Worm (Caenorhabditis elegans) whole organism, mixed stage, embryonic: ENCODE measurements around the gene sdz-37.

ENCODE experiments used
- bed-3 ChIP-seq: fragments of 200-800 bp; sonication (Bioruptor generic); optimal IDR thresholded peaks from 3 replicates; lab custom pipeline; 2018; ENCODE audit warnings: mild to moderate bottlenecking, missing genetic modification characterization, moderate library complexity, missing compliant biosample characterization
- blmp-1 ChIP-seq: fragments of 150-350 bp; optimal IDR thresholded peaks from 2 replicates; lab custom pipeline; 2014; ENCODE audit warnings: missing biosample characterization, missing genetic modification characterization
- ceh-39 ChIP-seq: fragments of 150-350 bp; optimal IDR thresholded peaks from 2 replicates; lab custom pipeline; 2014; ENCODE audit warnings: missing biosample characterization, missing genetic modification characterization
- ceh-43 ChIP-seq: fragments of 200-800 bp; sonication (Bioruptor generic); optimal IDR thresholded peaks from 2 replicates; lab custom pipeline; 2018; ENCODE audit warnings: mild to moderate bottlenecking, missing genetic modification characterization, moderate library complexity, missing compliant biosample characterization
- ceh-83 ChIP-seq: fragments of 200-800 bp; sonication (Bioruptor generic); optimal IDR thresholded peaks from 2 replicates; lab custom pipeline; 2018; ENCODE audit warnings: mild to moderate bottlenecking, missing genetic modification characterization, missing compliant biosample characterization
- ces-1 ChIP-seq: fragments of 150-350 bp; optimal IDR thresholded peaks from 2 replicates; lab custom pipeline; 2014; ENCODE audit warnings: missing biosample characterization, missing genetic modification reagents, missing genetic modification characterization
- cnd-1 ChIP-seq: fragments of 200-800 bp; sonication (Bioruptor generic); optimal IDR thresholded peaks from 2 replicates; lab custom pipeline; 2018; ENCODE audit warnings: mild to moderate bottlenecking, missing genetic modification characterization, missing compliant biosample characterization
- drap-1 ChIP-seq: fragments of 200-800 bp; sonication (Bioruptor generic); optimal IDR thresholded peaks from 3 replicates; lab custom pipeline; 2018; ENCODE audit warnings: mild to moderate bottlenecking, missing genetic modification characterization, missing compliant biosample characterization
- elt-1 ChIP-seq: sonication (generic microtip); optimal IDR thresholded peaks from 2 replicates; lab custom pipeline; 2017; ENCODE audit warnings: missing genetic modification characterization, mild to moderate bottlenecking, missing compliant biosample characterization, antibody characterized with exemption, moderate library complexity, borderline replicate concordance; ENCODE audit not compliant: insufficient read depth
- elt-3 ChIP-seq: fragments of 150-350 bp; optimal IDR thresholded peaks from 2 replicates; lab custom pipeline; 2014; ENCODE audit warnings: missing biosample characterization, missing genetic modification characterization
- flh-1 ChIP-seq: fragments of 200-800 bp; sonication (Bioruptor generic); optimal IDR thresholded peaks from 2 replicates; lab custom pipeline; 2018; ENCODE audit warnings: mild to moderate bottlenecking, missing genetic modification characterization, moderate library complexity, missing compliant biosample characterization
- ham-2 ChIP-seq: fragments of 200-800 bp; sonication (Bioruptor generic); optimal IDR thresholded peaks from 2 replicates; lab custom pipeline; 2018; ENCODE audit warnings: mild to moderate bottlenecking, missing genetic modification characterization, missing compliant biosample characterization
- hlh-1 ChIP-seq: fragments of 150-350 bp; optimal IDR thresholded peaks from 2 replicates; lab custom pipeline; 2014; ENCODE audit warnings: missing biosample characterization, missing genetic modification reagents, missing genetic modification characterization
- lin-13 ChIP-seq: fragments of 150-350 bp; optimal IDR thresholded peaks from 2 replicates; lab custom pipeline; 2014; ENCODE audit warnings: missing biosample characterization, missing genetic modification characterization
- lin-32 ChIP-seq: fragments of 200-800 bp; sonication (Bioruptor generic); optimal IDR thresholded peaks from 2 replicates; lab custom pipeline; 2018; ENCODE audit warnings: mild to moderate bottlenecking, missing genetic modification characterization, missing compliant biosample characterization
- lsy-2 ChIP-seq: fragments of 150-350 bp; optimal IDR thresholded peaks from 2 replicates; lab custom pipeline; 2014; ENCODE audit warnings: missing biosample characterization, missing genetic modification characterization
- mab-5 ChIP-seq: fragments of 150-350 bp; optimal IDR thresholded peaks from 2 replicates; lab custom pipeline; 2014; ENCODE audit warnings: missing biosample characterization, missing genetic modification characterization
- mep-1 ChIP-seq: fragments of 150-350 bp; optimal IDR thresholded peaks from 2 replicates; lab custom pipeline; 2017; ENCODE audit warnings: missing biosample characterization, missing genetic modification reagents, missing genetic modification characterization, inconsistent platforms
- mls-2 ChIP-seq: sonication (generic microtip); optimal IDR thresholded peaks from 2 replicates; lab custom pipeline; 2016; ENCODE audit warnings: mild to moderate bottlenecking, missing genetic modification characterization, moderate library complexity, missing compliant biosample characterization
- nhr-12 ChIP-seq: fragments of 150-350 bp; optimal IDR thresholded peaks from 2 replicates; lab custom pipeline; 2014; ENCODE audit warnings: missing biosample characterization, missing genetic modification characterization
- nhr-2 ChIP-seq: fragments of 150-350 bp; optimal IDR thresholded peaks from 2 replicates; lab custom pipeline; 2014; ENCODE audit warnings: missing biosample characterization, missing genetic modification characterization
- nhr-28 ChIP-seq: fragments of 150-350 bp; optimal IDR thresholded peaks from 2 replicates; lab custom pipeline; 2014; ENCODE audit warnings: missing biosample characterization, missing genetic modification characterization
- nhr-76 ChIP-seq: sonication (generic microtip); optimal IDR thresholded peaks from 2 replicates; lab custom pipeline; 2017; ENCODE audit warnings: missing biosample characterization, missing genetic modification characterization
- pha-4 ChIP-seq: fragments of 150-350 bp; optimal IDR thresholded peaks from 2 replicates; lab custom pipeline; 2018; ENCODE audit warnings: missing biosample characterization, missing genetic modification reagents, missing genetic modification characterization
- sem-2 ChIP-seq: fragments of 200-800 bp; sonication (Bioruptor generic); optimal IDR thresholded peaks from 2 replicates; lab custom pipeline; 2018; ENCODE audit warnings: mild to moderate bottlenecking, missing genetic modification characterization, missing compliant biosample characterization
- snpc-4 ChIP-seq: fragments of 150-350 bp; optimal IDR thresholded peaks from 2 replicates; lab custom pipeline; 2014; ENCODE audit warnings: missing biosample characterization, missing genetic modification characterization
- sptf-1 ChIP-seq: sonication (generic microtip); optimal IDR thresholded peaks from 2 replicates; lab custom pipeline; 2017; ENCODE audit warnings: mild to moderate bottlenecking, missing genetic modification characterization, moderate library complexity, missing compliant biosample characterization
- tbx-8 ChIP-seq: fragments of 200-800 bp; sonication (Bioruptor generic); optimal IDR thresholded peaks from 2 replicates; lab custom pipeline; 2018; ENCODE audit warnings: mild to moderate bottlenecking, missing genetic modification characterization, moderate library complexity, missing compliant biosample characterization
- unc-120 ChIP-seq: sonication (generic microtip); optimal IDR thresholded peaks from 2 replicates; lab custom pipeline; 2017; ENCODE audit warnings: missing genetic modification characterization, missing compliant biosample characterization; ENCODE audit not compliant: poor library complexity, severe bottlenecking
- unc-39 ChIP-seq: fragments of 150-350 bp; optimal IDR thresholded peaks from 2 replicates; lab custom pipeline; 2014; ENCODE audit warnings: missing biosample characterization, missing genetic modification characterization
- unc-62 ChIP-seq: fragments of 150-350 bp; optimal IDR thresholded peaks from 2 replicates; lab custom pipeline; 2014; ENCODE audit warnings: missing biosample characterization, missing genetic modification reagents, missing genetic modification characterization
- zip-8 ChIP-seq: fragments of 150-350 bp; optimal IDR thresholded peaks from 2 replicates; lab custom pipeline; 2014; ENCODE audit warnings: missing biosample characterization, missing genetic modification characterization
- ztf-11 ChIP-seq: fragments of 150-350 bp; optimal IDR thresholded peaks from 2 replicates; lab custom pipeline; 2014; ENCODE audit warnings: missing biosample characterization, missing genetic modification characterization

Gene sdz-37

DNA sequence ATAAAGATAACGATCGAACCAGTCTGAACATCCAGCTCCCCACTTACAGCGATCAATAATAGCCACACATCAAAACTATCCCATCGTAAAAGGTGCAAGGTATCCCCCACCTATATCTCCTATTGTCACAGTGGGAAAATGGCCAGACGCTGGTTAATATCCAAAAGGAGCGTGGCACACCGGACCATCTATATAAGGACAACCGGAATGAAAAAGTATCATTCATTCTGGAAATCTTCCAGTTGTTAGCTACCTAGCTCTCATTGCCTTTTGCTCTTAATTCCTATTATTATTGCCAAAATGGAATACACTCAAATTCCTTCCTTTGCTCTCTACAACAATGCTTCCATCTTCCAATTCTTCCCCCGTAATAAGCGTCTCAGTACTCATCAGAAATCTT lies 12.3 kb downstream of the sdz-37 start, which contains the start of gene ZK666.4:
ZK666.4 (plus strand) TSS at position 301 of the 400 bp plus-strand sequence.
- TF ChIP-seq mab-5 (tag; lab: Kevin White, UChicago) (no peak), mep-1 (tag; lab: Kevin White, UChicago) (no peak), unc-120 (tag; lab: Kevin White, UChicago) (no peak), snpc-4 (tag; lab: Kevin White, UChicago) (no peak), hlh-1 (no peak), lin-32 (no peak), pha-4 (tag; lab: Kevin White, UChicago) (no peak), elt-3 (no peak), drap-1 (GFP tag; lab: Kevin White, UChicago) (no peak), flh-1 (no peak)

DNA sequence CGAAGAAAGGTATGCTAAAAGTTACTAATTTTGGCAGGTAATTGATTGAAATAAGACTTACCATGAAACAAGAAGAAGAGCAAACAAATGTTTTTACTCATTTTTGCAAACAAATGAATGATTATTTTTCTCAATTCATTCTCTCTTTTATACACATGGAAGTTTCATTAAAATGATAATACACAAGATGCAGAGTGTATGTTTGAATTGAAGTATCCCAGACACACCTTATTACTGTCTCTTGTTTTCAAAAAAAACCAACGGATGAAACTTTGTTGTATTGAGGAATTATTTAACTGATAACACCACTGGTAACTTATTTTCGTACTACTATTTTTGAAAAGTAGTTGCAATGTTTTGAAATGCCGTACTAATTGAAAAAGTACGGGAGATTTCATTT lies 14.7 kb downstream of the sdz-37 start, which contains the start of gene clec-59:
clec-59 (minus strand) TSS at position 101 of the 400 bp plus-strand sequence.
- TF ChIP-seq unc-39 (no peak), mep-1 (tag; lab: Kevin White, UChicago) (no peak), unc-62 (GFP tag; lab: Kevin White, UChicago) (no peak), pha-4 (tag; lab: Kevin White, UChicago) (no peak), lsy-2 (tag; lab: Kevin White, UChicago) (no peak), elt-1 (tag; lab: Kevin White, UChicago) (no peak), lin-13 (tag; lab: Kevin White, UChicago) (no peak), nhr-76 (tag; lab: Kevin White, UChicago) (no peak), unc-120 (tag; lab: Kevin White, UChicago) (no peak), lin-32 (no peak)

DNA sequence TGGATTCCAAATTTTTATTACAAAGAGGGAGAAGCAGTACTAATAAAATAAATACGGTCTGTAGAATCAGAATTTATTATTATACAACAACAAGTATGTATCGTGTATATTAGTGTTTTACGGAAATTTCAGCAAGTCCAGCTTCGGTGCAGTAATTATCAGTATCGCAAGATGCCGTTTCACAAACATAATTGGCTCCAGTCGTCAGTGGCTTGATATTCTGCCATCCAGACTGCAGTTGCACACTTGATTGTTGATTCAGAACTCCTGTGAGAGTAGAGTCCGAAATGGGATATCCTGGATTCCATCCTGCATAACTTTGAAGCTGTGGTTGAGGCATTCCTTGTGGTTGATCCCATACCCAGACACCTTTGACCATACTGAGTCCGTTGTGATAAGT lies 15.4 kb downstream of the sdz-37 start:
- TF ChIP-seq mls-2 (tag; lab: Kevin White, UChicago) = no peak
- TF ChIP-seq tbx-8 (GFP tag; lab: Kevin White, UChicago) = no peak
- no peak for TF ChIP-seq ceh-43 (GFP tag; lab: Kevin White, UChicago)
- TF ChIP-seq ham-2 (GFP tag; lab: Kevin White, UChicago) = no peak
- TF ChIP-seq nhr-28 (tag; lab: Kevin White, UChicago) = no peak
- TF ChIP-seq mep-1 (tag; lab: Kevin White, UChicago) = no peak
- no peak for TF ChIP-seq nhr-2 (tag; lab: Kevin White, UChicago)
- TF ChIP-seq sptf-1 (tag; lab: Kevin White, UChicago) = no peak
- no peak for TF ChIP-seq elt-1 (tag; lab: Kevin White, UChicago)
- TF ChIP-seq ces-1 = no peak
- TF ChIP-seq unc-62 (GFP tag; lab: Kevin White, UChicago) = no peak
- no peak for TF ChIP-seq ztf-11 (tag; lab: Kevin White, UChicago)
- TF ChIP-seq ceh-39 (tag; lab: Kevin White, UChicago) = no peak

DNA sequence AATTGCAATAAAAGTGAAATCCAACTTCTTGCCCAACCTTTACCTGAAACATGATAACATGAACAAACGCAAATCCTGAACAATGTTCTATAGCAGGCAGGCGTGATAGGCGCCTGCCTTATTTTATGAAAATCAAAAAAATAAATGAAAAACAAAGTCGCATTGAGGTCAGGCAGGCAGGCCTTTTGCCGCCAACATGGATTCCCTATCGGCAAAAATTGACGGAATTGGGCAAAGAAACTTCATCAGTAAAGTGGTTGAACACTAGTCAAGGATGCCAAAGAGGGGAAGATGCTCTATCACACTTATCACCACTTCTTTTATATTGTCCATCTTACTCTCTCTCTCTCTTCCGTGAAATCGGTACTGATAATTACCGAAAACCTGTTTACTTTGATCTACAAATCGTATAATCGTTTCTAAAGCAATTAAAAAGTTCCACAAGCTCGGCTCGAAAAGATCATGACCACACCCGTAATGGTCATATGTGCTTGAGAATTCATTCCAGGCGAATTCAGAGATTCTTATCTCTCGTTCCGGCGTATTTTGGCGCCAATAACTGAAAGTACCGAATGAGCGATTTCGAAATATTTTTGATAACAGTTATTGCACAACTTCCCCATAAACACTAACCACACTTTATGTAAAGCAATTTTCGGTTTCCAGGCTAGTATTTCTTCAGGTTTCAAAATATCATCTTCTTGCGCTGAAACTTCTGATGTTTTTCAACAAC lies 17.3 kb downstream of the sdz-37 start, which contains the start of the genes clec-60 and ZK666.11:
clec-60 (minus strand) TSS at position 51 of the 733 bp plus-strand sequence.
ZK666.11 (plus strand) TSS at position 699 of the 733 bp plus-strand sequence.
- no peak for TF ChIP-seq nhr-12 (tag; lab: Kevin White, UChicago)
- TF ChIP-seq unc-62 (GFP tag; lab: Kevin White, UChicago) = no peak
- TF ChIP-seq lsy-2 (tag; lab: Kevin White, UChicago) = no peak

DNA sequence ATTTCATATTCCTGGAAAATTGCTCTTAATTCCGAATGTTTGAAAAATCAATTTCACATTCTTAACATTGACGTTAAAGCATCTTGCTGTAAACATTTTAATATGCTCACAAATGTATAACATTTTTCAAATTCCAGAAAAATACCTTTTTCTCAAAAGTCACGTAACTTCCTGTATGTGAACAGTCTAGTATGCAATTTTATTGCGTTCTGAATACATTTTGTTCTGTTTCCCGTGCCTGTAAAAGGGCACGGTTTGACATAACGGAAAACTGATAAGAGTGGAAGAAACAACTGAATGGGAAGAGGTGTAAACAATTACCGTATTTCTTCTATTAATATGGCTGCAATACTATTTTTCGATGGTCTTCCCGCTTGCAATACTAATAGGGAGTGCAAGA lies 18.2 kb downstream of the sdz-37 start:
- TF ChIP-seq ces-1 (no peak), ham-2 (GFP tag; lab: Kevin White, UChicago) (no peak), cnd-1 (no peak), blmp-1 (no peak), mls-2 (tag; lab: Kevin White, UChicago) (no peak), ceh-83 (GFP tag; lab: Kevin White, UChicago) (no peak), tbx-8 (GFP tag; lab: Kevin White, UChicago) (no peak), lsy-2 (tag; lab: Kevin White, UChicago) (no peak), unc-120 (tag; lab: Kevin White, UChicago) (no peak), zip-8 (tag; lab: Kevin White, UChicago) (no peak), bed-3 (GFP tag; lab: Kevin White, UChicago) (no peak), nhr-2 (tag; lab: Kevin White, UChicago) (no peak), sem-2 (GFP tag; lab: Kevin White, UChicago) (no peak)
